Worm (Caenorhabditis elegans) whole organism, young adult: Measurements from ENCODE around the gene egal-1.

Experiments
- B0035.1 ChIP-seq: sonication (generic microtip); optimal IDR thresholded peaks from 2 replicates; lab custom pipeline; 2016; ENCODE audit warnings: missing genetic modification characterization, mild to moderate bottlenecking, missing compliant biosample characterization, missing genotype, missing genetic modification reagents
- F10E7.11 ChIP-seq: sonication (generic microtip); optimal IDR thresholded peaks from 2 replicates; lab custom pipeline; 2017; ENCODE audit warnings: mild to moderate bottlenecking, missing genetic modification characterization, moderate library complexity, missing compliant biosample characterization
- Y53F4B.3 ChIP-seq: fragments of 200-800 bp; sonication (Bioruptor generic); IDR thresholded peaks from 2 replicates; pipeline ENCODE4 v1.3.6; 2022; ENCODE audit warnings: missing genetic modification reagents, missing genetic modification characterization, missing compliant biosample characterization
- ccch-3 ChIP-seq: fragments of 200-800 bp; sonication (Bioruptor generic); optimal IDR thresholded peaks from 2 replicates; lab custom pipeline; 2018; ENCODE audit warnings: mild to moderate bottlenecking, missing genetic modification characterization, missing compliant biosample characterization
- ceh-40 ChIP-seq: fragments of 200-800 bp; sonication (Bioruptor generic); IDR thresholded peaks from 2 replicates; pipeline ENCODE4 v1.3.6; 2022; ENCODE audit warnings: missing genetic modification characterization, missing compliant biosample characterization
- dpff-1 ChIP-seq: sonication (generic microtip); optimal IDR thresholded peaks from 2 replicates; lab custom pipeline; 2017; ENCODE audit warnings: mild to moderate bottlenecking, missing genetic modification characterization, missing compliant biosample characterization
- him-1 ChIP-seq: sonication (generic microtip); optimal IDR thresholded peaks from 2 replicates; lab custom pipeline; 2016; ENCODE audit warnings: missing genotype, missing genetic modification reagents, missing genetic modification characterization, missing compliant biosample characterization
- hmg-20 ChIP-seq: fragments of 200-800 bp; sonication (Bioruptor generic); IDR thresholded peaks from 2 replicates; pipeline ENCODE4 v1.3.6; 2022; ENCODE audit warnings: missing genetic modification reagents, missing genetic modification characterization, missing compliant biosample characterization
- let-526 ChIP-seq: fragments of 200-800 bp; sonication (Bioruptor generic); IDR thresholded peaks from 2 replicates; pipeline ENCODE4 v1.3.6; 2022; ENCODE audit warnings: missing genetic modification reagents, missing genetic modification characterization, missing compliant biosample characterization
- lin-35 ChIP-seq, 3 experiments: fragments of 150-350 bp in 2 of 3; sonication (generic microtip) in 1 of 3; optimal IDR thresholded peaks; 2 replicates each; lab custom pipeline; 2014 to 2018; ENCODE audit warnings: missing biosample characterization in 3 of 3, missing genetic modification characterization in 3 of 3, missing genetic modification reagents in 3 of 3
- rpc-1 ChIP-seq, 2 experiments: fragments of 150-350 bp in 1 of 2; sonication (generic microtip) in 1 of 2; optimal IDR thresholded peaks; 2 replicates each; lab custom pipeline; 2014 to 2018; ENCODE audit warnings: missing biosample characterization in 1 of 2, missing genetic modification characterization in 1 of 2, missing genetic modification reagents in 1 of 2, missing genotype in 1 of 2
- unc-130 ChIP-seq: sonication (generic microtip); optimal IDR thresholded peaks from 2 replicates; lab custom pipeline; 2016; ENCODE audit warnings: missing genetic modification reagents, missing genetic modification characterization, missing compliant biosample characterization
- ztf-18 ChIP-seq: sonication (generic microtip); optimal IDR thresholded peaks from 2 replicates; lab custom pipeline; 2016; ENCODE audit warnings: missing genotype, mild to moderate bottlenecking, missing genetic modification characterization, missing compliant biosample characterization

ce11 chrIV:5847986-5848707, 23.6 kb downstream of the egal-1 start, which contains the start of gene sams-3:
- TF ChIP-seq rpc-1 (optimal IDR thresholded peaks at IDR 0.05; lab: Kevin White, UChicago) (no peak), rpc-1 (tag; optimal IDR thresholded peaks at IDR 0.05; lab: Kevin White, UChicago) (no peak), ztf-18 (tag; lab: Kevin White, UChicago) (no peak), dpff-1 (tag; lab: Kevin White, UChicago) (no peak), hmg-20 (GFP tag; lab: Robert Waterston, UW) (no peak), let-526 (GFP tag; lab: Robert Waterston, UW) (no peak), unc-130 (GFP tag; lab: Kevin White, UChicago) (no peak), Y53F4B.3 (no peak), F10E7.11 (no peak), B0035.1 (tag; lab: Kevin White, UChicago) (no peak), ccch-3 (GFP tag; lab: Kevin White, UChicago) (no peak), lin-35 (GFP tag; optimal IDR thresholded peaks at IDR 0.05; lab: Kevin White, UChicago) (no peak), ceh-40 (no peak), him-1 (tag; lab: Kevin White, UChicago) (no peak)
